Fruit fly (Drosophila melanogaster): ENCODE measurements around the gene Osi11.

Osi11 gene

DNA sequence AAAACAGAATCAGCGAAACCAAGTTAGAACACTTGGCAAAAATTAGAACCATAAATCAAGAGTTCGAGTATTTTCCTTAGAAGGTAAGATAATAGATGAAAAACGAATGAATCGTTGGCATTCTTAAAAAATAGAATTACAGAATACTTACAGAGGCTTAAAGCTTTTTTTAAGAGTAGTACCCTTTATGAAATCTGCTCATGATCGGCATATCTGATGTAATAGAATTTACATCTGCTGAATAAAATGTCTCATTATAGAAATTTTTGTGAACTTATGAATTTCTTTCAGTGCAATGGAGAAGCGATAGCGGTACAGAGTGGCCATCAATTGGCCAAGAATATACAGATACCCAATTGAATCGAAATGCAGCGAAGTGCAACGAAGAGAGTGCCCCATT, 22.9 kb upstream of the Osi11 start, which contains the start of gene Osi13:
Gene Osi13 (plus strand): TSS at position 301 of the 400 bp plus-strand sequence.
- TF ChIP-seq HLH106 (tag; optimal IDR thresholded peaks at IDR 0.05) (no peak), dl (GFP tag; optimal IDR thresholded peaks at IDR 0.05; ENCODE audit: insufficient read depth in 1 of 2, partially characterized antibody in 2 of 2) (no peak), GATAd (GFP tag; optimal IDR thresholded peaks at IDR 0.05) (no peak), brk (GFP tag; optimal IDR thresholded peaks at IDR 0.05) (no peak), foxo (GFP tag; optimal IDR thresholded peaks at IDR 0.05) (no peak), Hnf4 (GFP tag; optimal IDR thresholded peaks at IDR 0.05) (no peak)

DNA sequence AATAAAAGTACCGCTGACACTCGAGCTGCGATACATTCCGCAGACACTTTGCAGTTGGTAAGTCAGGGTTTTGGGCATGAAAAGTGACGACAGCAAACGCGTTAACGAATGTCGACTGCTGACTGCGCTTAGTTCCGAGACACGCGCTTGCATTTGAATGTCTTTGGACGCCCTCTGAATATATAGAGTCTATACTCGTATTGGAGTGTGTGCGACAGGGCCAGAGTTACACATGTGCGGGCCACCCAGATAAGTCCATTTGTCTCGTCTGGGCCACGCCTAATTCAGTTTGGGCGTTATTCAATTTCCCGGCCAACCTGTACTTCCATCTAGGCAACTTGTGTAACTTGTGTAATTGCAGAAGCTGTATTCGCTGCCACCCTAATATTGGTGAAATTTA, 21.7 kb upstream of the Osi11 start:
- TF ChIP-seq psq (GFP tag; optimal IDR thresholded peaks at IDR 0.05) (no peak), sv (GFP tag; optimal IDR thresholded peaks at IDR 0.05) (no peak), Hr83 (GFP tag; optimal IDR thresholded peaks at IDR 0.05; ENCODE audit: poor library complexity, severe bottlenecking) (no peak), rgr (GFP tag; optimal IDR thresholded peaks at IDR 0.05) (no peak), tai (GFP tag; optimal IDR thresholded peaks at IDR 0.05) (no peak), CG9705 (GFP tag; optimal IDR thresholded peaks at IDR 0.05) (no peak), h (GFP tag; optimal IDR thresholded peaks at IDR 0.05) (no peak), ey (GFP tag; optimal IDR thresholded peaks at IDR 0.05) (no peak), Jra (GFP tag; optimal IDR thresholded peaks at IDR 0.05) (no peak), Dif (GFP tag; optimal IDR thresholded peaks at IDR 0.05; ENCODE audit: partially characterized antibody) (no peak), Hnf4 (GFP tag; optimal IDR thresholded peaks at IDR 0.05) (no peak), Sp1 (GFP tag; optimal IDR thresholded peaks at IDR 0.05) (no peak)

DNA sequence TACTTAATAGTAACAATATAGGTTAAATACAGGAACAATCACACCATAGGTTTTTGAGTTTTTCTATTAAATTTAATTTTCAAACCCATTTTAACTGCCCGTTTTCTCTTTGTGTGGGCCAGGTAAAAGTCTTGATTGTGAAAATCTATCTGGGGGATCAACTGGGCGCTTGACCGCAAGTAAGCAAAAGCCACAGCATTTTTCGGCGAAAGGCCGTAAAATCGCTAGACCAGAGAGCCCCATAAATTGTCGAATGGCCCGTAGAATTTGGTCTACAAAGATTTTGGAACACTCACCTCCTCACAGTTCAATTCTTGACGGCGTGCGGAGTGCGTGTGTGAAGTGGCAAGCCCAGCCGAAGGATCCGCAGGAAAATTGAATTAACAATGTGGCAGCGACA, 18.9 kb upstream of the Osi11 start, which contains the start of gene CG15594:
Gene CG15594 (plus strand): TSS at position 301 of the 400 bp plus-strand sequence.
- TF ChIP-seq tai (GFP tag; optimal IDR thresholded peaks at IDR 0.05), result no peak
- TF ChIP-seq GATAd (GFP tag; optimal IDR thresholded peaks at IDR 0.05), result no peak
- TF ChIP-seq sage (GFP tag; optimal IDR thresholded peaks at IDR 0.05), result no peak
- no peak for TF ChIP-seq CG9705 (GFP tag; optimal IDR thresholded peaks at IDR 0.05)
- no peak for TF ChIP-seq dsf (GFP tag; optimal IDR thresholded peaks at IDR 0.05; ENCODE audit: borderline replicate concordance)
- no peak for TF ChIP-seq fru (GFP tag; optimal IDR thresholded peaks at IDR 0.05)
- no peak for TF ChIP-seq psq (GFP tag; optimal IDR thresholded peaks at IDR 0.05)
- no peak for TF ChIP-seq dl (GFP tag; optimal IDR thresholded peaks at IDR 0.05; ENCODE audit: insufficient read depth in 1 of 2, partially characterized antibody in 2 of 2)
- TF ChIP-seq Jra (GFP tag; optimal IDR thresholded peaks at IDR 0.05), result no peak
- no peak for TF ChIP-seq Vsx2 (GFP tag; optimal IDR thresholded peaks at IDR 0.05; ENCODE audit: partially characterized antibody)
- no peak for TF ChIP-seq Dif (GFP tag; optimal IDR thresholded peaks at IDR 0.05; ENCODE audit: partially characterized antibody)
- no peak for TF ChIP-seq Sp1 (GFP tag; optimal IDR thresholded peaks at IDR 0.05)
- no peak for TF ChIP-seq woc (GFP tag; optimal IDR thresholded peaks at IDR 0.05)

- no peak for TF ChIP-seq Hr78 (GFP tag; optimal IDR thresholded peaks at IDR 0.05)
Observed at dm6 chr3R:6285100-6285499, 16.5 kb upstream of the Osi11 start, which contains the start of gene CG15597. Gene CG15597 (minus strand): TSS chr3R:6285200.

dm6 chr3R:6278231-6278630, 9.7 kb upstream of the Osi11 start, which contains the start of gene Osi12:
Gene Osi12 (plus strand): TSS chr3R:6278531.
- TF ChIP-seq CG9705 (GFP tag; optimal IDR thresholded peaks at IDR 0.05) (no peak), sage (GFP tag; optimal IDR thresholded peaks at IDR 0.05) (no peak), Myc (optimal IDR thresholded peaks at IDR 0.05) (no peak), dmrt93B (GFP tag; optimal IDR thresholded peaks at IDR 0.05) (no peak), CG32264 (GFP tag; optimal IDR thresholded peaks at IDR 0.05) (no peak), dsf (GFP tag; optimal IDR thresholded peaks at IDR 0.05; ENCODE audit: borderline replicate concordance) (no peak), lola (GFP tag; optimal IDR thresholded peaks at IDR 0.05) (no peak), dl (GFP tag; optimal IDR thresholded peaks at IDR 0.05; ENCODE audit: insufficient read depth in 1 of 2, partially characterized antibody in 2 of 2) (no peak), Sp1 (GFP tag; optimal IDR thresholded peaks at IDR 0.05) (no peak), CrebA (GFP tag; optimal IDR thresholded peaks at IDR 0.05; ENCODE audit: borderline replicate concordance) (no peak), Mio (GFP tag; optimal IDR thresholded peaks at IDR 0.05) (no peak), sv (GFP tag; optimal IDR thresholded peaks at IDR 0.05) (no peak), Hr83 (GFP tag; optimal IDR thresholded peaks at IDR 0.05; ENCODE audit: poor library complexity, severe bottlenecking) (no peak)

All from whole organism, wandering third instar larva.